Worm (Caenorhabditis elegans): ENCODE measurements around the gene ndx-3.

DNA sequence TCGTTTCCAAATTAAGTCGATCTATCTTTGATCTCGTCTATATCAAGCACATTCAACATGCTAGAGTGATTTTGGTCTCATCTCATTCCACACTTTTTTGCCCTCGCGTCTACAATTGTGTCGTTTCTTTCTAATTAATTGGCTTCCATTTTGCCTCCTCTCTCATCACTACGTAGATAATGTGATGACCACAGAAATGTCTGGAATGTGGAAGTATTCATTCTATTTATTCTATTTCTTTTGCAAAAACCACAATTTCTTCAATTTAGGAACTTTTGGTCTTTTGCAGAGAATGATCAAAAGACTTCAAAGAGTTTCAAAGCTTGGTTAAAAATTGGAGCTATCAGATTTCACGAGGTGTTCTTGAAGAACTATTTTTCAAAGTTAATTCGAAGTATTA is 37.8 kb upstream of the ndx-3 start:
- TF ChIP-seq nhr-237 (tag; optimal IDR thresholded peaks at IDR 0.05) (no peak), nhr-12 (tag; optimal IDR thresholded peaks at IDR 0.05) (no peak), ces-1 (GFP tag; optimal IDR thresholded peaks at IDR 0.05) (no peak), hlh-1 (tag; optimal IDR thresholded peaks at IDR 0.05) (no peak), nhr-76 (tag; optimal IDR thresholded peaks at IDR 0.05) (no peak), blmp-1 (tag; optimal IDR thresholded peaks at IDR 0.05) (no peak)

Data from whole organism, mixed stage, embryonic.